Worm (Caenorhabditis elegans) whole organism, early embryonic: Measurements from ENCODE around the gene F08C6.18.

Experiments used
- ama-1 ChIP-seq: fragments of 150-350 bp; optimal IDR thresholded peaks from 2 replicates; lab custom pipeline; 2014
- flt-1 ChIP-seq: fragments of 200-800 bp; sonication (Bioruptor generic); IDR thresholded peaks from 2 replicates; pipeline ENCODE4 v1.3.6; 2022; ENCODE audit warnings: missing genetic modification characterization, missing compliant biosample characterization
- pes-1 ChIP-seq: fragments of 200-800 bp; sonication (Bioruptor generic); IDR thresholded peaks from 2 replicates; pipeline ENCODE4 v1.3.6; 2022; ENCODE audit warnings: missing genetic modification reagents, missing genetic modification characterization, missing compliant biosample characterization

- TF ChIP-seq flt-1 (no peak), ama-1 (no peak), pes-1 (no peak)
Measured at ce11 chrX:7572057-7572456, 1.4 kb downstream of the F08C6.18 start, which contains the start of gene pcyt-1.
